Worm (Caenorhabditis elegans) whole organism, L4/young adult: ENCODE results near the gene zer-1.

Experiments used
- W03F9.2 ChIP-seq: fragments of 150-350 bp; optimal IDR thresholded peaks from 2 replicates; lab custom pipeline; 2014; ENCODE audit warnings: missing biosample characterization, missing genetic modification characterization
- dao-5 ChIP-seq: sonication (generic microtip); optimal IDR thresholded peaks from 2 replicates; lab custom pipeline; 2016; ENCODE audit warnings: missing genotype, missing genetic modification characterization, moderate library complexity, missing compliant biosample characterization
- him-1 ChIP-seq: sonication (generic microtip); optimal IDR thresholded peaks from 2 replicates; lab custom pipeline; 2016; ENCODE audit warnings: missing genotype, missing genetic modification reagents, missing genetic modification characterization, missing compliant biosample characterization

DNA sequence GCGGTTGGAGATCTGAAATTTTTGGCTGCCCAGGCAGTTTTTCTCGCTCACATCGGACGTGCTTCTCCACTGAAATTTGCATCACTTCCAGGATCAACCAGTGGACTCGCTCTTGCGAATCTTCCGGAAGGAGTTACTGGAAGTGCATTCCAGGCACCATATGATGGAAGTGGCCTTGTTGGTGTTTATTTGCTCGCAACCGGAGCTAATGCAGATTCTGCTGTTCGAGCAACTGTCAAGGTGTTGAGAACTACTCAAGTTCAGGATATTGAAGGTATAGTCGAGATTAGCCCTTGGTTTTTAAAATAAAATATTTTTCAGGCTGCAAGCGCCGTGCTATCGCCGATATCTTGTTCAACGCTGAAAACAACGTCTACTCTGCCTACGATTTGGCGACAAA lies 5.8 kb downstream of the zer-1 start:
- TF ChIP-seq him-1 (tag; lab: Kevin White, UChicago) (no peak), dao-5 (tag; lab: Kevin White, UChicago) (no peak), W03F9.2 (tag; lab: Kevin White, UChicago) (no peak)
